Fruit fly (Drosophila melanogaster): ENCODE measurements around the gene Hr83.

- TF ChIP-seq CG7101 (tag; optimal IDR thresholded peaks at IDR 0.05) (no peak), Mnt (GFP tag; optimal IDR thresholded peaks at IDR 0.05) (no peak), CG12768 (GFP tag; optimal IDR thresholded peaks at IDR 0.05) (no peak), tj (GFP tag; optimal IDR thresholded peaks at IDR 0.05) (no peak)
Observed at dm6 chr3R:6311641-6312259, 37.3 kb upstream of the Hr83 start, which contains the start of gene Osi17.

Data from whole organism, adult.